Worm (Caenorhabditis elegans) whole organism, L1 larva: ENCODE measurements around the gene his-59.

ENCODE experiments used
- aha-1 ChIP-seq: fragments of 150-350 bp; optimal IDR thresholded peaks from 2 replicates; lab custom pipeline; 2014; ENCODE audit warnings: missing biosample characterization, missing genetic modification characterization
- alr-1 ChIP-seq: fragments of 200-800 bp; sonication (Bioruptor generic); optimal IDR thresholded peaks from 2 replicates; lab custom pipeline; 2018; ENCODE audit warnings: borderline replicate concordance, mild to moderate bottlenecking, missing genetic modification characterization, missing compliant biosample characterization
- aly-2 ChIP-seq: fragments of 150-350 bp; optimal IDR thresholded peaks from 2 replicates; lab custom pipeline; 2014; ENCODE audit warnings: missing biosample characterization, missing genetic modification characterization
- ama-1 ChIP-seq: fragments of 150-350 bp; optimal IDR thresholded peaks from 2 replicates; lab custom pipeline; 2014
- ceh-8 ChIP-seq: fragments of 200-800 bp; sonication (Bioruptor generic); optimal IDR thresholded peaks from 2 replicates; lab custom pipeline; 2018; ENCODE audit warnings: mild to moderate bottlenecking, missing genetic modification characterization, moderate library complexity, missing compliant biosample characterization
- dpl-1 ChIP-seq, 3 experiments: fragments of 150-350 bp in 2 of 3; sonication (generic microtip) in 1 of 3; optimal IDR thresholded peaks; 2 replicates each; lab custom pipeline; 2014 to 2017; ENCODE audit warnings: missing biosample characterization in 3 of 3, missing genetic modification characterization in 3 of 3, missing genetic modification reagents in 3 of 3
- efl-1 ChIP-seq, 4 experiments: fragments of 150-350 bp; optimal IDR thresholded peaks in 3 of 4; peaks in 1 of 4; 1 replicate in 1 of 4; 2 replicates in 3 of 4; lab custom pipeline; 2014; ENCODE audit warnings: missing biosample characterization in 2 of 4, missing genetic modification characterization in 2 of 4, missing genetic modification reagents in 2 of 4
- efl-3 ChIP-seq: fragments of 200-800 bp; sonication (Bioruptor generic); optimal IDR thresholded peaks from 2 replicates; lab custom pipeline; 2018; ENCODE audit warnings: mild to moderate bottlenecking, missing genetic modification characterization, missing compliant biosample characterization
- egl-13 ChIP-seq: sonication (generic microtip); optimal IDR thresholded peaks from 2 replicates; lab custom pipeline; 2016; ENCODE audit warnings: missing genotype, missing genetic modification reagents, missing genetic modification characterization, missing compliant biosample characterization
- egl-27 ChIP-seq, 2 experiments: fragments of 150-350 bp in 1 of 2; sonication (generic microtip); optimal IDR thresholded peaks; 3 replicates each; lab custom pipeline; 2017 to 2018; ENCODE audit warnings: missing biosample characterization in 2 of 2, missing genetic modification characterization in 2 of 2, missing genetic modification reagents in 2 of 2
- elt-2 ChIP-seq: sonication (generic microtip); optimal IDR thresholded peaks from 2 replicates; lab custom pipeline; 2016; ENCODE audit warnings: missing genetic modification characterization, mild to moderate bottlenecking, inconsistent platforms, missing compliant biosample characterization, missing genetic modification reagents
- ets-5 ChIP-seq: fragments of 200-800 bp; sonication (Bioruptor generic); IDR thresholded peaks from 2 replicates; pipeline ENCODE4 v1.3.6; 2022; ENCODE audit warnings: missing genetic modification characterization, missing compliant biosample characterization
- fkh-4 ChIP-seq: sonication (generic microtip); optimal IDR thresholded peaks from 2 replicates; lab custom pipeline; 2016; ENCODE audit warnings: missing compliant biosample characterization, missing genetic modification characterization, borderline replicate concordance
- fkh-8 ChIP-seq: sonication (generic microtip); optimal IDR thresholded peaks from 2 replicates; lab custom pipeline; 2016; ENCODE audit warnings: mild to moderate bottlenecking, missing genetic modification characterization, missing compliant biosample characterization
- fos-1 ChIP-seq: fragments of 150-350 bp; optimal IDR thresholded peaks from 2 replicates; lab custom pipeline; 2014; ENCODE audit warnings: missing biosample characterization, missing genetic modification characterization
- irx-1 ChIP-seq: sonication (generic microtip); optimal IDR thresholded peaks from 2 replicates; lab custom pipeline; 2016; ENCODE audit warnings: missing genetic modification characterization, missing compliant biosample characterization
- jun-1 ChIP-seq: fragments of 150-350 bp; optimal IDR thresholded peaks from 2 replicates; lab custom pipeline; 2014; ENCODE audit warnings: missing biosample characterization, missing genetic modification reagents, missing genetic modification characterization
- lin-35 ChIP-seq, 2 experiments: fragments of 150-350 bp; optimal IDR thresholded peaks; 2 replicates each; lab custom pipeline; 2014; ENCODE audit warnings: missing biosample characterization in 2 of 2, missing genetic modification characterization in 2 of 2, missing genetic modification reagents in 2 of 2
- lsy-2 ChIP-seq, 2 experiments: fragments of 150-350 bp; optimal IDR thresholded peaks; 2 replicates each; lab custom pipeline; 2014; ENCODE audit warnings: missing biosample characterization in 2 of 2, missing genetic modification characterization in 2 of 2
- mdl-1 ChIP-seq, 2 experiments: fragments of 150-350 bp; optimal IDR thresholded peaks; 2 replicates each; lab custom pipeline; 2014 to 2017; ENCODE audit warnings: missing biosample characterization in 2 of 2, missing genetic modification characterization in 2 of 2, inconsistent platforms in 1 of 2
- mep-1 ChIP-seq: fragments of 150-350 bp; optimal IDR thresholded peaks from 2 replicates; lab custom pipeline; 2014; ENCODE audit warnings: missing biosample characterization, missing genetic modification characterization
- nhr-19 ChIP-seq: fragments of 200-800 bp; sonication (Bioruptor generic); conservative IDR thresholded peaks from 2 replicates; pipeline ENCODE4 v1.3.6; 2022; ENCODE audit warnings: missing genetic modification characterization, missing compliant biosample characterization
- nhr-20 ChIP-seq: sonication (generic microtip); optimal IDR thresholded peaks from 2 replicates; lab custom pipeline; 2016; ENCODE audit warnings: mild to moderate bottlenecking, missing genetic modification characterization, missing compliant biosample characterization
- nhr-76 ChIP-seq: sonication (generic microtip); optimal IDR thresholded peaks from 2 replicates; lab custom pipeline; 2017; ENCODE audit warnings: missing biosample characterization, missing genetic modification characterization
- nhr-77 ChIP-seq: fragments of 150-350 bp; optimal IDR thresholded peaks from 2 replicates; lab custom pipeline; 2014; ENCODE audit warnings: missing biosample characterization, missing genetic modification characterization
- nhr-84 ChIP-seq: sonication (generic microtip); optimal IDR thresholded peaks from 2 replicates; lab custom pipeline; 2017; ENCODE audit warnings: missing biosample characterization, missing genetic modification characterization
- nhr-85 ChIP-seq: sonication (generic microtip); peaks from one replicate; lab custom pipeline; 2016; ENCODE audit warnings: missing genetic modification characterization, inconsistent platforms, missing compliant biosample characterization
- nhr-90 ChIP-seq: sonication (generic microtip); optimal IDR thresholded peaks from 2 replicates; lab custom pipeline; 2016; ENCODE audit warnings: mild to moderate bottlenecking, missing genetic modification characterization, missing compliant biosample characterization; ENCODE audit not compliant: poor library complexity
- pax-3 ChIP-seq: fragments of 200-800 bp; sonication (Bioruptor generic); optimal IDR thresholded peaks from 2 replicates; lab custom pipeline; 2018; ENCODE audit warnings: mild to moderate bottlenecking, missing genetic modification characterization, moderate library complexity, missing compliant biosample characterization
- pqm-1 ChIP-seq: sonication (generic microtip); optimal IDR thresholded peaks from 3 replicates; lab custom pipeline; 2017; ENCODE audit warnings: missing biosample characterization, missing genetic modification characterization
- snpc-4 ChIP-seq: fragments of 150-350 bp; optimal IDR thresholded peaks from 2 replicates; lab custom pipeline; 2014; ENCODE audit warnings: missing biosample characterization, missing genetic modification characterization
- snu-23 ChIP-seq: sonication (generic microtip); optimal IDR thresholded peaks from 2 replicates; lab custom pipeline; 2016; ENCODE audit warnings: missing genetic modification characterization, missing compliant biosample characterization
- tlp-1 ChIP-seq: fragments of 150-350 bp; optimal IDR thresholded peaks from 2 replicates; lab custom pipeline; 2014; ENCODE audit warnings: missing biosample characterization, missing genetic modification characterization
- unc-130 ChIP-seq: fragments of 150-350 bp; optimal IDR thresholded peaks from 2 replicates; lab custom pipeline; 2017; ENCODE audit warnings: missing biosample characterization, missing genetic modification characterization, inconsistent platforms
- unc-62 ChIP-seq: fragments of 150-350 bp; optimal IDR thresholded peaks from 2 replicates; lab custom pipeline; 2014; ENCODE audit warnings: missing biosample characterization, missing genetic modification reagents, missing genetic modification characterization
- unc-98 ChIP-seq: fragments of 200-800 bp; sonication (Bioruptor generic); IDR thresholded peaks from 2 replicates; pipeline ENCODE4 v1.3.6; 2022; ENCODE audit warnings: missing genetic modification characterization, missing compliant biosample characterization
- ztf-11 ChIP-seq, 2 experiments: sonication (generic microtip); optimal IDR thresholded peaks; 2 replicates each; lab custom pipeline; 2016 to 2017; ENCODE audit warnings: missing genetic modification characterization in 2 of 2, missing biosample characterization in 1 of 2, missing compliant biosample characterization in 1 of 2

The his-59 gene

DNA sequence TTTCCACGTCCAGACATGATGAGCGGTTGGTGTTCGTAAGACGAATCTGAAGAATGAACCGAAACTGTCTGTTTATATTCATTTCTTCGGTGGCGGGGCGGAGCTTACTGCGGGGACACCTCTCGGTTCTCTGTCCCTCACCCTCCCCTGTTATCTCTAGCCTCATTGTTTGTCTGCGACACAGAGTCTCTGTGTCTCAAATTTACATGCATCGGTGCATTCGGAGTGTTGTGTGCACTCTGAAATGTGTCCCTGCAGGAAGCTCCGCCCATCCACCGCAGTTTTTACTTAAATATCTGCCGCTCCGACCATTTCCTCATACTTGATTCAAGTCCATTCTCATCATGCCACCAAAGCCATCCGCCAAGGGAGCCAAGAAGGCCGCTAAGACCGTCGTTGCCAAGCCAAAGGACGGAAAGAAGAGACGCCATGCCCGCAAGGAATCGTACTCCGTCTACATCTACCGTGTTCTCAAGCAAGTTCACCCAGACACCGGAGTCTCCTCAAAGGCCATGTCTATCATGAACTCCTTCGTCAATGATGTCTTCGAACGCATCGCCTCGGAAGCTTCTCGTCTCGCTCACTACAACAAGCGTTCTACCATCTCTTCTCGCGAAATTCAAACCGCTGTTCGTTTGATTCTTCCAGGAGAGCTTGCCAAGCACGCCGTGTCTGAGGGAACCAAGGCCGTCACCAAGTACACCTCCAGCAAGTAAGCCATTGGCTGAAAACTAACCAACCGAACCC is 1.7 kb upstream of the his-59 start, which contains the start of the genes his-61 and his-62 (continued):
- no peak for TF ChIP-seq egl-27 (tag; optimal IDR thresholded peaks at IDR 0.05; lab: Kevin White, UChicago)
- TF ChIP-seq jun-1 (tag; lab: Kevin White, UChicago): peak; percentile 61
- no peak for TF ChIP-seq egl-13 (tag; lab: Kevin White, UChicago)
- no peak for TF ChIP-seq elt-2
- TF ChIP-seq nhr-77 (tag; lab: Kevin White, UChicago): no peak
- no peak for TF ChIP-seq aly-2 (tag; lab: Kevin White, UChicago)
- TF ChIP-seq dpl-1 (GFP tag; optimal IDR thresholded peaks at IDR 0.05; lab: Kevin White, UChicago): peak in 2 of 3 experiments; percentile 27 to 45
- no peak for TF ChIP-seq mdl-1 (tag; optimal IDR thresholded peaks at IDR 0.05; lab: Kevin White, UChicago)
- peak; percentile 45 for TF ChIP-seq efl-1 (optimal IDR thresholded peaks at IDR 0.05; lab: Kevin White, UChicago)
- TF ChIP-seq efl-1 (GFP tag; optimal IDR thresholded peaks at IDR 0.05 in 1 of 2; lab: Kevin White, UChicago): peak in 1 of 2 experiments; percentile 57
- no peak for TF ChIP-seq ceh-8 (GFP tag; lab: Kevin White, UChicago)
- peak in 1 of 2 experiments; percentile 20 for TF ChIP-seq lin-35 (GFP tag; optimal IDR thresholded peaks at IDR 0.05; lab: Kevin White, UChicago)

DNA sequence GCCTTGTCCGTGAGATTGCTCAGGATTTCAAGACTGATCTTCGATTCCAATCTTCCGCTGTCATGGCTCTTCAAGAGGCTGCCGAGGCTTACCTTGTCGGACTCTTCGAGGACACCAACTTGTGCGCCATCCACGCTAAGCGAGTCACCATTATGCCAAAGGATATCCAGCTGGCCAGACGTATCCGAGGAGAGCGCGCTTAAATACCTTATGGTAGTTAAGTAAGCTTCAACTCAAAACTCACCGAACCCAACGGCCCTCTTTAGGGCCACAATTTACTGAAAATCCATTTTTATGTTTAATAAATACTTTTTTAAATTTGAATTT is 371 bp downstream of the his-59 start:
- TF ChIP-seq snpc-4 (no peak), unc-62 (GFP tag; lab: Kevin White, UChicago) (no peak), ztf-11 (tag; optimal IDR thresholded peaks at IDR 0.05; lab: Kevin White, UChicago) (no peak), lsy-2 (tag; optimal IDR thresholded peaks at IDR 0.05; lab: Kevin White, UChicago) (no peak), egl-27 (tag; optimal IDR thresholded peaks at IDR 0.05; lab: Kevin White, UChicago) (no peak), elt-2 (no peak), efl-1 (optimal IDR thresholded peaks at IDR 0.05; lab: Kevin White, UChicago) (no peak), efl-1 (GFP tag; optimal IDR thresholded peaks at IDR 0.05 in 1 of 2; lab: Kevin White, UChicago) (no peak), aha-1 (tag; lab: Kevin White, UChicago) (no peak), pax-3 (tag; lab: Kevin White, UChicago) (no peak), unc-130 (tag; lab: Kevin White, UChicago) (no peak), nhr-90 (tag; lab: Kevin White, UChicago) (no peak), fkh-4 (tag; lab: Kevin White, UChicago) (no peak), nhr-76 (tag; lab: Kevin White, UChicago) (no peak), alr-1 (no peak), nhr-19 (GFP tag; lab: Robert Waterston, UW) (no peak), tlp-1 (tag; lab: Kevin White, UChicago) (no peak), irx-1 (no peak), nhr-84 (tag; lab: Kevin White, UChicago) (no peak), ets-5 (GFP tag; lab: Robert Waterston, UW) (no peak)
- TF ChIP-seq, all 84 proteins: peak for 0

DNA sequence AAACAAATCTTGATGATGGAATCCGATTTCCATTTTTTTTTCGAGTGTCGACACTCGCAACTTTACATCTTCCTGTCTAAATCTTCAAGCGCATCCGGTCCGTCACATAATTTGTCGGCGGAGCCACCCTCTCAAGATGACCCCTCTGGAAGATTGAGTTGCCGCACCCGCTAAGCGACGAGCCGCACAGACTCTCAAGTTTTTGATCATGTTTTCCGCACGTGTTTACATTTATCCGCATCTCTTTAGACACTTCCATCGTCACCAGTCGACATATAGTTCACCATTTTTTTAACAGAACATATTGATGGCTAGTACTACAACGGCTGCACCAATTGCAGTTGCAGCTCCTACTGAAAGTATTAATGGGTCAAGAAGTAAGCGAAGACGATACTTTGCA is 3.4 kb downstream of the his-59 start, which contains the start of gene F55G1.1:
Gene F55G1.1, plus strand, starts transcription at position 301 of the 400 bp plus-strand sequence.
- TF ChIP-seq fkh-8 (tag; lab: Kevin White, UChicago) (no peak), nhr-20 (tag; lab: Kevin White, UChicago) (no peak), ama-1 (lab: Kevin White, UChicago) (no peak)

DNA sequence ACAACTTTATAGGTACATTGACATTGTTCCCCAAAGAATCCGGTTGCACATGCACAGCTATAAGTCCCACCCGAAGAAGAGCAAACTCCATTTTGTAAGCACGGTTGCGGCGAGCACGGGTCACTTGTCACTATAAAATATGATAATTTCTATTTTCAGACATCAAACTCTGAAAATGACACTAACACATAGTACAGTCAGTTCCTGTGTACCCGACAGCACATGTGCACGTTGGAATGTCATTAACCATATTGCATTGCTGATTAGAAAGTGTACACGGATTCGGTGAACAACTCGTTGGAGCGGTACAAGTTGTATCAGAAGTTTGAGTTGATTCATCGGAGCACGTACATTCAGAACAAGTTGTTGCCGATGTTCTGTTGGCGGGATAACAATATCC is 9.2 kb downstream of the his-59 start:
- TF ChIP-seq mep-1 (no peak), elt-2 (peak; percentile 28), aha-1 (tag; lab: Kevin White, UChicago) (no peak), efl-3 (GFP tag; lab: Kevin White, UChicago) (no peak), nhr-20 (tag; lab: Kevin White, UChicago) (peak; percentile 4)

DNA sequence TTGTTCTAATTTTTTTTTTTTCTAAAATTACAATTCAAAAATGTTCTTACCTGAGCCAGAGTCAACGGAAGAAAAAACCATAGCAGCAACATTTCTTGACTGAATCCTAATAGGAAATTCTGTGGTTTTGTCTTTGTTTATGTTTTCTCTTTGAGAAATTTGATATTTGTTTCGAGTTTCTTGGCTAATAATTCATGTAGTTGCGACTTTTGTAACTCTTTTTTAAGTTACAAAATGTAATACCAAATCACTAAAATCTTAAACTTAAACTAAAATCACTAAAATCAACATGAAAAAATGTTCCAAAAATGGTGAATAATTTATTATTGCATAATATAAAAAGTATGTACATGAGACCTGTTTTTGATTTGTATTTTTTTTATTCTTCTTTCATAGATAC is 9.7 kb downstream of the his-59 start, which contains the start of gene egas-4:
Gene egas-4, minus strand, starts transcription at position 101 of the 400 bp plus-strand sequence.
- TF ChIP-seq unc-98 (no peak), nhr-85 (tag; lab: Kevin White, UChicago) (no peak), snu-23 (GFP tag; lab: Kevin White, UChicago) (no peak), pqm-1 (tag; lab: Kevin White, UChicago) (no peak), fos-1 (tag; lab: Kevin White, UChicago) (no peak)
- TF ChIP-seq, all 84 proteins: peak for 0
